Fruit fly (Drosophila melanogaster) whole organism, wandering third instar larva: ENCODE measurements around the gene CG34456.

Experiments
- Abd-B ChIP-seq: fragments of >200 bp; optimal IDR thresholded peaks from 2 replicates; lab custom pipeline; 2017; ENCODE audit warnings: missing biosample characterization, missing genetic modification characterization
- CG32264 ChIP-seq: fragments of 200-800 bp; sonication (Bioruptor generic); optimal IDR thresholded peaks from 2 replicates; lab custom pipeline; 2016; ENCODE audit warnings: missing biosample characterization, missing genetic modification characterization
- CG9705 ChIP-seq: fragments of 200-800 bp; sonication (Bioruptor generic); optimal IDR thresholded peaks from 2 replicates; lab custom pipeline; 2018; ENCODE audit warnings: missing biosample characterization, mild to moderate bottlenecking, missing genetic modification characterization
- CrebA ChIP-seq: fragments of 200-800 bp; sonication (Bioruptor generic); optimal IDR thresholded peaks from 2 replicates; lab custom pipeline; 2016; ENCODE audit warnings: missing biosample characterization, mild to moderate bottlenecking, missing genetic modification characterization, borderline replicate concordance
- Dfd ChIP-seq: fragments of >200 bp; optimal IDR thresholded peaks from 2 replicates; lab custom pipeline; 2017; ENCODE audit warnings: missing biosample characterization, missing genetic modification characterization
- Dif ChIP-seq: fragments of 200-275, 200-300 bp; sonication (Bioruptor generic); optimal IDR thresholded peaks from 2 replicates; lab custom pipeline; 2018; ENCODE audit warnings: missing biosample characterization, missing genetic modification characterization; ENCODE audit not compliant: partially characterized antibody
- GATAd ChIP-seq: sonication (Bioruptor generic); optimal IDR thresholded peaks from 2 replicates; lab custom pipeline; 2016; ENCODE audit warnings: missing biosample characterization, missing genetic modification characterization
- HLH106 ChIP-seq: fragments of 200-800 bp; optimal IDR thresholded peaks from 3 replicates; lab custom pipeline; 2019; ENCODE audit warnings: missing biosample characterization, mild to moderate bottlenecking, missing genetic modification characterization, moderate library complexity
- Hnf4 ChIP-seq: fragments of 200-800 bp; sonication (Bioruptor generic); optimal IDR thresholded peaks from 2 replicates; lab custom pipeline; 2016; ENCODE audit warnings: missing biosample characterization, mild to moderate bottlenecking, missing genetic modification characterization
- Hr78 ChIP-seq: fragments of >200 bp; optimal IDR thresholded peaks from 2 replicates; lab custom pipeline; 2017; ENCODE audit warnings: missing biosample characterization, missing genetic modification characterization
- Hr83 ChIP-seq: fragments of 200-300 bp; sonication (Bioruptor generic); optimal IDR thresholded peaks from 2 replicates; lab custom pipeline; 2016; ENCODE audit warnings: missing biosample characterization, mild to moderate bottlenecking, missing genetic modification characterization, moderate library complexity; ENCODE audit not compliant: poor library complexity, severe bottlenecking
- Jra ChIP-seq: sonication (Bioruptor generic); optimal IDR thresholded peaks from 2 replicates; lab custom pipeline; 2016; ENCODE audit warnings: missing biosample characterization, missing genetic modification characterization
- Mio ChIP-seq: sonication (Bioruptor generic); optimal IDR thresholded peaks from 2 replicates; lab custom pipeline; 2016; ENCODE audit warnings: missing biosample characterization, missing genetic modification characterization
- Myc ChIP-seq: fragments of >200 bp; optimal IDR thresholded peaks from 2 replicates; lab custom pipeline; 2017
- N ChIP-seq: fragments of >200 bp; optimal IDR thresholded peaks from 2 replicates; lab custom pipeline; 2018; ENCODE audit warnings: missing biosample characterization, missing external identifiers, missing genetic modification characterization
- OdsH ChIP-seq: fragments of 200-800 bp; sonication (Bioruptor generic); optimal IDR thresholded peaks from 2 replicates; lab custom pipeline; 2016; ENCODE audit warnings: missing biosample characterization, mild to moderate bottlenecking, missing genetic modification characterization
- Rel ChIP-seq, 2 experiments: fragments of 200-800 bp; sonication (Bioruptor generic) in 1 of 2; optimal IDR thresholded peaks; 2 replicates in 1 of 2; 3 replicates in 1 of 2; lab custom pipeline; 2016 to 2019; ENCODE audit warnings: mild to moderate bottlenecking in 2 of 2, missing biosample characterization in 2 of 2, missing genetic modification characterization in 2 of 2, moderate library complexity in 1 of 2
- Sp1 ChIP-seq: fragments of 200-800 bp; sonication (Bioruptor generic); optimal IDR thresholded peaks from 3 replicates; lab custom pipeline; 2019; ENCODE audit warnings: missing biosample characterization, mild to moderate bottlenecking, missing genetic modification characterization, moderate library complexity
- Vsx2 ChIP-seq: fragments of 200-300, 225-300 bp; sonication (Bioruptor generic); optimal IDR thresholded peaks from 2 replicates; lab custom pipeline; 2018; ENCODE audit warnings: missing biosample characterization, missing genetic modification characterization; ENCODE audit not compliant: partially characterized antibody
- br ChIP-seq: fragments of 200-800 bp; sonication (Bioruptor generic); optimal IDR thresholded peaks from 2 replicates; lab custom pipeline; 2016; ENCODE audit warnings: missing biosample characterization, missing genetic modification characterization
- brk ChIP-seq: fragments of 200-800 bp; sonication (Bioruptor generic); optimal IDR thresholded peaks from 2 replicates; lab custom pipeline; 2016; ENCODE audit warnings: missing biosample characterization, mild to moderate bottlenecking, missing genetic modification characterization
- dl ChIP-seq, 2 experiments: fragments of 175-275, 200-275 bp in 1 of 2; fragments of 200-275 bp in 1 of 2; sonication (Bioruptor generic); optimal IDR thresholded peaks; lab custom pipeline; 2018; ENCODE audit warnings: mild to moderate bottlenecking in 2 of 2, missing biosample characterization in 2 of 2, missing genetic modification characterization in 2 of 2, moderate library complexity in 2 of 2; ENCODE audit not compliant: partially characterized antibody in 2 of 2, insufficient read depth in 1 of 2
- dmrt93B ChIP-seq: fragments of 200-800 bp; sonication (Bioruptor generic); optimal IDR thresholded peaks from 2 replicates; lab custom pipeline; 2018; ENCODE audit warnings: missing biosample characterization, mild to moderate bottlenecking, missing genetic modification characterization
- dsf ChIP-seq: sonication (Bioruptor generic); optimal IDR thresholded peaks from 2 replicates; lab custom pipeline; 2016; ENCODE audit warnings: missing biosample characterization, missing genetic modification characterization, borderline replicate concordance
- ey ChIP-seq: fragments of 200-800 bp; sonication (Bioruptor generic); optimal IDR thresholded peaks from 2 replicates; lab custom pipeline; 2016; ENCODE audit warnings: missing biosample characterization, missing genetic modification characterization
- foxo ChIP-seq, 2 experiments: fragments of 200-800 bp; sonication (Bioruptor generic); optimal IDR thresholded peaks; 2 replicates in 1 of 2; 3 replicates in 1 of 2; lab custom pipeline; 2016 to 2017; ENCODE audit warnings: missing biosample characterization in 2 of 2, missing genetic modification characterization in 2 of 2
- fru ChIP-seq: fragments of 200-800 bp; sonication (Bioruptor generic); optimal IDR thresholded peaks from 3 replicates; lab custom pipeline; 2016; ENCODE audit warnings: missing biosample characterization, mild to moderate bottlenecking, missing genetic modification characterization
- h ChIP-seq: fragments of 200-800 bp; sonication (Bioruptor generic); optimal IDR thresholded peaks from 3 replicates; lab custom pipeline; 2016; ENCODE audit warnings: missing biosample characterization, mild to moderate bottlenecking, missing genetic modification characterization
- jim ChIP-seq: fragments of 175-275, 200-325 bp; sonication (Bioruptor generic); optimal IDR thresholded peaks from 2 replicates; lab custom pipeline; 2016; ENCODE audit warnings: missing biosample characterization, mild to moderate bottlenecking, missing genetic modification characterization
- lola ChIP-seq: fragments of >200 bp; optimal IDR thresholded peaks from 2 replicates; lab custom pipeline; 2017; ENCODE audit warnings: missing biosample characterization, missing genetic modification characterization
- pan ChIP-seq: fragments of >200 bp; optimal IDR thresholded peaks from 2 replicates; lab custom pipeline; 2017
- psq ChIP-seq: fragments of 200-800 bp; sonication (Bioruptor generic); optimal IDR thresholded peaks from 3 replicates; lab custom pipeline; 2017; ENCODE audit warnings: missing biosample characterization, mild to moderate bottlenecking, missing genetic modification characterization, moderate library complexity
- rgr ChIP-seq: fragments of 200-800 bp; sonication (Bioruptor generic); optimal IDR thresholded peaks from 3 replicates; lab custom pipeline; 2016; ENCODE audit warnings: missing biosample characterization, mild to moderate bottlenecking, missing genetic modification characterization
- sage ChIP-seq: fragments of 200-800 bp; sonication (Bioruptor generic); optimal IDR thresholded peaks from 2 replicates; lab custom pipeline; 2016; ENCODE audit warnings: missing biosample characterization, mild to moderate bottlenecking, missing genetic modification characterization
- sv ChIP-seq: fragments of 200-800 bp; sonication (Bioruptor generic); optimal IDR thresholded peaks from 3 replicates; lab custom pipeline; 2016; ENCODE audit warnings: missing biosample characterization, missing genetic modification characterization
- tai ChIP-seq: sonication (Bioruptor generic); optimal IDR thresholded peaks from 2 replicates; lab custom pipeline; 2016; ENCODE audit warnings: missing biosample characterization, missing genetic modification characterization
- usp ChIP-seq: fragments of >200 bp; optimal IDR thresholded peaks from 2 replicates; lab custom pipeline; 2017; ENCODE audit warnings: missing biosample characterization, missing genetic modification characterization
- woc ChIP-seq: sonication (Bioruptor generic); optimal IDR thresholded peaks from 2 replicates; lab custom pipeline; 2016; ENCODE audit warnings: missing biosample characterization, mild to moderate bottlenecking, missing genetic modification characterization

The CG34456 gene

DNA sequence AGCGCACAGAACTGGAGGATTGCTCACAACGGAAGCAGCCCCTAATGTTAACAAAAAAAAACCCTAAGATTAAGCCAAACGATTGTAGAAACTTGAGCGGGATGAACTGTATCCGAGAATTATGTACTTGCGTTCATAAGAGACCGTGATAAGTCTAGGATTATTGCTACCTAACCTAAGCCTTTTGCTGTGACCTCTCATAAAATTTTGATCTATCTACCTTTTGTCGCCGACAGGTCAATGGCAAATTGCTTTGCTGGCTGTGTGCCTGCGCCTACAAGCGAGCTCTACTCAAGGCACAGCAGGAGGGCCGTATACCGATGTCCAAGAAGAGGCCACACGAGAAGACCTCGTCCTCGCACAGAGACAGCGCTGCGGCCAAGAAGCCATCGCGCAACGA, 6.8 kb downstream of the CG34456 start:
- TF ChIP-seq OdsH (GFP tag; lab: Kevin White, UChicago) (no peak), N (no peak), woc (no peak), Hnf4 (no peak), lola (GFP tag; lab: Kevin White, UChicago) (no peak), Mio (GFP tag; lab: Kevin White, UChicago) (no peak), CrebA (no peak), tai (no peak), Myc (lab: Kevin White, UChicago) (no peak), Abd-B (no peak), foxo (GFP tag; optimal IDR thresholded peaks at IDR 0.05; lab: Kevin White, UChicago) (no peak), jim (GFP tag; lab: Kevin White, UChicago) (no peak), sv (no peak), ey (no peak)
- TF ChIP-seq, all 38 proteins: peak for 0

DNA sequence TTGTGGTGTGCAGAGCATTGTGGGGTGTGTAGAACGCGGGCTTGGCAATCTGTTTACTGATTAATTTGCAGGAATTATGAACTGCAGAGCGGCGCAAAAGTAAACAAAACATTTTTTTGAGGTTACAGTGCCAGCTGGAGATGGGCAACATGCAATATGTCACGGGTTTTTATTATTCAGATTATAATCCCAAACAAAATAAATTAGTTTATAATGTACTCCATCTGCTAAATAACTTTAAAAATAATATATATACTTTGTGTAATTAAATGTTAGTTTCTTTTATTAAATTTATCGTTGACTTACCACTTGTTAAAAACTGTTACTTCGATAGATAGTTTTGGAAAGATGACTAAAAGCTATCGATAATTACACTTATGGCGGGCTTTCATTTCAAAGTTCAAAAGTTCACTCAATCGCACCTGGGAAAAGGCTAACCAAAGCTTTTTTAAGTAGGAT, 9.0 kb downstream of the CG34456 start, which contains the start of gene Fdx1:
Fdx1 (minus strand) TSS at position 332 of the 459 bp plus-strand sequence.
- TF ChIP-seq dl (GFP tag; optimal IDR thresholded peaks at IDR 0.05; lab: Kevin White, UChicago; ENCODE audit: insufficient read depth in 1 of 2, partially characterized antibody in 2 of 2): no peak
- TF ChIP-seq Vsx2 (GFP tag; lab: Kevin White, UChicago): no peak
- no peak for TF ChIP-seq Dif (GFP tag; lab: Kevin White, UChicago)
- TF ChIP-seq HLH106 (tag; lab: Kevin White, UChicago): peak; percentile 56
- peak; percentile 43 for TF ChIP-seq OdsH (GFP tag; lab: Kevin White, UChicago)
- TF ChIP-seq dmrt93B (GFP tag; lab: Kevin White, UChicago): no peak
- no peak for TF ChIP-seq N
- no peak for TF ChIP-seq Hr83 (GFP tag; lab: Kevin White, UChicago)
- no peak for TF ChIP-seq Mio (GFP tag; lab: Kevin White, UChicago)
- peak; percentile 30 for TF ChIP-seq sage (GFP tag; lab: Kevin White, UChicago)
- TF ChIP-seq pan: no peak
- no peak for TF ChIP-seq CG9705 (GFP tag; lab: Kevin White, UChicago)
- TF ChIP-seq jim (GFP tag; lab: Kevin White, UChicago): no peak
- TF ChIP-seq Hnf4: peak; percentile 68
- no peak for TF ChIP-seq Myc (lab: Kevin White, UChicago)
- no peak for TF ChIP-seq usp
- TF ChIP-seq foxo (GFP tag; optimal IDR thresholded peaks at IDR 0.05; lab: Kevin White, UChicago): peak in 1 of 2 experiments; percentile 66
- TF ChIP-seq dsf (GFP tag; lab: Kevin White, UChicago): peak; percentile 32
- TF ChIP-seq psq (GFP tag; lab: Kevin White, UChicago): peak; percentile 39
- TF ChIP-seq h: peak; percentile 40
- no peak for TF ChIP-seq GATAd (GFP tag; lab: Kevin White, UChicago)
- no peak for TF ChIP-seq Rel (GFP tag; optimal IDR thresholded peaks at IDR 0.05; lab: Kevin White, UChicago)
- TF ChIP-seq Rel (tag; optimal IDR thresholded peaks at IDR 0.05; lab: Kevin White, UChicago): peak; percentile 58
- peak; percentile 23 for TF ChIP-seq ey
- TF ChIP-seq Sp1: peak; percentile 54
- TF ChIP-seq Abd-B: no peak
- TF ChIP-seq CrebA: no peak
- no peak for TF ChIP-seq tai
- TF ChIP-seq rgr (GFP tag; lab: Kevin White, UChicago): peak; percentile 43
- peak; percentile 61 for TF ChIP-seq woc
- TF ChIP-seq brk (GFP tag; lab: Kevin White, UChicago): peak; percentile 61
- no peak for TF ChIP-seq CG32264 (GFP tag; lab: Kevin White, UChicago)
- no peak for TF ChIP-seq Hr78
- no peak for TF ChIP-seq Dfd (GFP tag; lab: Kevin White, UChicago)
- TF ChIP-seq Jra (GFP tag; lab: Kevin White, UChicago): peak; percentile 51
- no peak for TF ChIP-seq fru (GFP tag; lab: Kevin White, UChicago)
- peak; percentile 20 for TF ChIP-seq br (GFP tag; lab: Kevin White, UChicago)
- TF ChIP-seq sv: peak; percentile 43
- no peak for TF ChIP-seq lola (GFP tag; lab: Kevin White, UChicago)
